Fruit fly (Drosophila melanogaster) whole organism, embryonic: ENCODE results near the gene Cralbp.
A peak's percentile ranks its signal among the peaks of the same experiment; 100 is the strongest.

Experiments
- Bgb ChIP-seq: fragments of 200-800 bp; sonication (Bioruptor generic); IDR thresholded peaks from 2 replicates; pipeline ENCODE4 v1.3.6; 2022; ENCODE audit warnings: missing biosample characterization, missing genetic modification characterization; ENCODE audit not compliant: partially characterized antibody
- CG1024 ChIP-seq: fragments of 200-800 bp; sonication (Bioruptor generic); IDR thresholded peaks from 2 replicates; pipeline ENCODE4 v1.3.6; 2022; ENCODE audit warnings: missing biosample characterization, missing genetic modification characterization
- CG11504 ChIP-seq: fragments of 200-800 bp; sonication (Bioruptor generic); optimal IDR thresholded peaks from 3 replicates; lab custom pipeline; 2019; ENCODE audit warnings: missing biosample characterization, mild to moderate bottlenecking, missing genetic modification characterization, moderate library complexity
- CG15269 ChIP-seq: fragments of 200-800 bp; sonication (Bioruptor generic); optimal IDR thresholded peaks from 2 replicates; lab custom pipeline; 2018; ENCODE audit warnings: missing biosample characterization, mild to moderate bottlenecking, missing genetic modification characterization, moderate library complexity
- CG1603 ChIP-seq: fragments of 200-800 bp; sonication (Bioruptor generic); optimal IDR thresholded peaks from 2 replicates; lab custom pipeline; 2019; ENCODE audit warnings: missing biosample characterization, mild to moderate bottlenecking, missing genetic modification characterization, moderate library complexity
- CG16815 ChIP-seq: fragments of 200-800 bp; sonication (Bioruptor generic); optimal IDR thresholded peaks from 3 replicates; lab custom pipeline; 2017; ENCODE audit warnings: missing biosample characterization, mild to moderate bottlenecking, missing genetic modification characterization
- CG17385 ChIP-seq: fragments of 200-800 bp; sonication (Bioruptor generic); optimal IDR thresholded peaks from 3 replicates; lab custom pipeline; 2018; ENCODE audit warnings: missing biosample characterization, mild to moderate bottlenecking, missing genetic modification characterization
- CG17912 ChIP-seq: fragments of 200-800 bp; sonication (Bioruptor generic); optimal IDR thresholded peaks from 2 replicates; lab custom pipeline; 2018; ENCODE audit warnings: missing biosample characterization, mild to moderate bottlenecking, missing genetic modification characterization
- CG18011 ChIP-seq: fragments of 200-800 bp; sonication (Bioruptor generic); optimal IDR thresholded peaks from 2 replicates; lab custom pipeline; 2017; ENCODE audit warnings: missing biosample characterization, missing genetic modification characterization, mild to moderate bottlenecking, moderate library complexity, missing genotype
- CG18599 ChIP-seq: fragments of 200-800 bp; sonication (Bioruptor generic); optimal IDR thresholded peaks from 3 replicates; lab custom pipeline; 2017; ENCODE audit warnings: missing biosample characterization, missing genetic modification characterization, mild to moderate bottlenecking, moderate library complexity, missing genetic modification reagents
- CG2202 ChIP-seq: fragments of 200-800 bp; sonication (Bioruptor generic); optimal IDR thresholded peaks from 2 replicates; lab custom pipeline; 2018; ENCODE audit warnings: missing biosample characterization, mild to moderate bottlenecking, missing genetic modification characterization
- CG5245 ChIP-seq: fragments of 200-800 bp; sonication (Bioruptor generic); optimal IDR thresholded peaks from 3 replicates; lab custom pipeline; 2016; ENCODE audit warnings: missing biosample characterization, missing genetic modification characterization
- CG6654 ChIP-seq: fragments of 200-800 bp; sonication (Bioruptor generic); optimal IDR thresholded peaks from 2 replicates; lab custom pipeline; 2017; ENCODE audit warnings: missing biosample characterization, mild to moderate bottlenecking, missing genetic modification characterization
- CG8281 ChIP-seq: fragments of 200-800 bp; sonication (Bioruptor generic); optimal IDR thresholded peaks from 2 replicates; lab custom pipeline; 2018; ENCODE audit warnings: missing biosample characterization, mild to moderate bottlenecking, missing genetic modification characterization, moderate library complexity
- CG9727 ChIP-seq: fragments of 200-800 bp; sonication (Bioruptor generic); optimal IDR thresholded peaks from 3 replicates; lab custom pipeline; 2017; ENCODE audit warnings: missing biosample characterization, mild to moderate bottlenecking, missing genetic modification characterization
- CG9932 ChIP-seq: fragments of 200-800 bp; sonication (Bioruptor generic); IDR thresholded peaks from 2 replicates; pipeline ENCODE4 v1.3.6; 2022; ENCODE audit warnings: missing biosample characterization, missing genetic modification characterization
- Deaf1 ChIP-seq: fragments of 200-800 bp; optimal IDR thresholded peaks from 3 replicates; lab custom pipeline; 2019; ENCODE audit warnings: missing biosample characterization, mild to moderate bottlenecking, missing genetic modification characterization, moderate library complexity
- Dll ChIP-seq: fragments of 200-800 bp; sonication (Bioruptor generic); IDR thresholded peaks from 4 replicates; pipeline ENCODE4 v1.3.6; 2022; ENCODE audit warnings: missing biosample characterization, missing genetic modification characterization; ENCODE audit not compliant: partially characterized antibody
- Dref ChIP-seq: fragments of 200-800 bp; sonication (Bioruptor generic); IDR thresholded peaks from 2 replicates; pipeline ENCODE4 v1.3.6; 2022; ENCODE audit warnings: missing biosample characterization, missing genetic modification characterization
- E2f2 ChIP-seq: fragments of 200-800 bp; sonication (Bioruptor generic); IDR thresholded peaks from 2 replicates; pipeline ENCODE4 v1.3.6; 2022; ENCODE audit warnings: missing biosample characterization, missing genetic modification characterization
- Eip74EF ChIP-seq, 2 experiments: fragments of 200-800 bp in 1 of 2; fragments of >200 bp in 1 of 2; sonication (Bioruptor generic) in 1 of 2; optimal IDR thresholded peaks; 2 replicates each; lab custom pipeline; 2017 to 2019; ENCODE audit warnings: missing biosample characterization in 2 of 2, missing genetic modification characterization in 2 of 2, mild to moderate bottlenecking in 1 of 2, moderate library complexity in 1 of 2
- Hmx ChIP-seq: fragments of 200-800 bp; sonication (Bioruptor generic); optimal IDR thresholded peaks from 2 replicates; lab custom pipeline; 2016; ENCODE audit warnings: missing biosample characterization, missing genetic modification characterization
- Max ChIP-seq: fragments of 200-800 bp; sonication (Bioruptor generic); optimal IDR thresholded peaks from 2 replicates; lab custom pipeline; 2016; ENCODE audit warnings: missing biosample characterization, mild to moderate bottlenecking, missing genetic modification characterization
- Med ChIP-seq: fragments of 200-800 bp; sonication (Bioruptor generic); peaks from one replicate; lab custom pipeline; 2016; ENCODE audit warnings: missing biosample characterization, missing genetic modification characterization, mild to moderate bottlenecking, inconsistent platforms, moderate library complexity
- Myb ChIP-seq: fragments of 200-800 bp; sonication (Bioruptor generic); optimal IDR thresholded peaks from 2 replicates; lab custom pipeline; 2016; ENCODE audit warnings: missing biosample characterization, missing genetic modification characterization
- Nf-YC ChIP-seq: fragments of 200-800 bp; optimal IDR thresholded peaks from 3 replicates; lab custom pipeline; 2019; ENCODE audit warnings: missing biosample characterization, mild to moderate bottlenecking, missing genetic modification characterization, moderate library complexity
- Ravus ChIP-seq: fragments of 200-800 bp; sonication (Bioruptor generic); IDR thresholded peaks from 2 replicates; pipeline ENCODE4 v1.3.6; 2022; ENCODE audit warnings: missing biosample characterization, missing genetic modification characterization
- Sin3A ChIP-seq: fragments of >200 bp; optimal IDR thresholded peaks from 2 replicates; lab custom pipeline; 2018
- Sox100B ChIP-seq: fragments of 200-800 bp; sonication (Bioruptor generic); optimal IDR thresholded peaks from 3 replicates; lab custom pipeline; 2018; ENCODE audit warnings: missing biosample characterization, mild to moderate bottlenecking, missing genetic modification characterization
- Ssrp ChIP-seq: fragments of 200-800 bp; sonication (Bioruptor generic); optimal IDR thresholded peaks from 2 replicates; lab custom pipeline; 2018; ENCODE audit warnings: missing biosample characterization, mild to moderate bottlenecking, missing genetic modification characterization, moderate library complexity
- amos ChIP-seq: fragments of 200-800 bp; sonication (Bioruptor generic); IDR thresholded peaks from 2 replicates; pipeline ENCODE4 v1.3.6; 2022; ENCODE audit warnings: missing biosample characterization, missing genetic modification characterization; ENCODE audit not compliant: partially characterized antibody
- cad ChIP-seq: fragments of >200 bp; optimal IDR thresholded peaks from 2 replicates; lab custom pipeline; 2017; ENCODE audit warnings: missing biosample characterization, missing genetic modification characterization
- cato ChIP-seq: fragments of 200-800 bp; sonication (Bioruptor generic); optimal IDR thresholded peaks from 2 replicates; lab custom pipeline; 2016; ENCODE audit warnings: missing biosample characterization, missing genetic modification characterization, borderline replicate concordance
- cg ChIP-seq: fragments of 200-800 bp; sonication (Bioruptor generic); optimal IDR thresholded peaks from 3 replicates; lab custom pipeline; 2019; ENCODE audit warnings: missing biosample characterization, mild to moderate bottlenecking, missing genetic modification characterization, moderate library complexity
- chm ChIP-seq: fragments of 200-800 bp; sonication (Bioruptor generic); IDR thresholded peaks from 2 replicates; pipeline ENCODE4 v1.3.6; 2022; ENCODE audit warnings: missing biosample characterization, missing genetic modification characterization
- dm ChIP-seq: fragments of 200-800 bp; sonication (Bioruptor generic); optimal IDR thresholded peaks from 3 replicates; lab custom pipeline; 2016; ENCODE audit warnings: missing biosample characterization, missing genetic modification characterization
- exex ChIP-seq: fragments of 200-800 bp; sonication (Bioruptor generic); optimal IDR thresholded peaks from 4 replicates; lab custom pipeline; 2018; ENCODE audit warnings: missing biosample characterization, mild to moderate bottlenecking, missing genetic modification characterization, moderate library complexity
- fru ChIP-seq: fragments of >200 bp; optimal IDR thresholded peaks from 2 replicates; lab custom pipeline; 2017
- knrl ChIP-seq: fragments of 200-800 bp; sonication (Bioruptor generic); IDR thresholded peaks from 3 replicates; pipeline ENCODE4 v1.3.6; 2022; ENCODE audit warnings: missing biosample characterization, missing genetic modification characterization; ENCODE audit not compliant: partially characterized antibody
- lab ChIP-seq: fragments of 200-800 bp; sonication (Bioruptor generic); optimal IDR thresholded peaks from 3 replicates; lab custom pipeline; 2017; ENCODE audit warnings: missing biosample characterization, missing genetic modification characterization, mild to moderate bottlenecking, moderate library complexity, missing genetic modification reagents
- lilli ChIP-seq: fragments of 200-800 bp; sonication (Bioruptor generic); optimal IDR thresholded peaks from 3 replicates; lab custom pipeline; 2016; ENCODE audit warnings: missing biosample characterization, missing genetic modification characterization
- nerfin-1 ChIP-seq: fragments of 200-800 bp; sonication (Bioruptor generic); optimal IDR thresholded peaks from 3 replicates; lab custom pipeline; 2019; ENCODE audit warnings: missing biosample characterization, mild to moderate bottlenecking, missing genetic modification characterization, moderate library complexity
- rib ChIP-seq: fragments of 200-800 bp; sonication (Bioruptor generic); IDR thresholded peaks from 2 replicates; pipeline ENCODE4 v1.3.6; 2022; ENCODE audit warnings: missing biosample characterization, missing genetic modification characterization
- sens-2 ChIP-seq: fragments of 200-800 bp; sonication (Bioruptor generic); IDR thresholded peaks from 2 replicates; pipeline ENCODE4 v1.3.6; 2022; ENCODE audit warnings: missing biosample characterization, missing genetic modification characterization
- sr ChIP-seq: fragments of 200-800 bp; sonication (Bioruptor generic); IDR thresholded peaks from 3 replicates; pipeline ENCODE4 v1.3.6; 2022; ENCODE audit warnings: missing biosample characterization, missing genetic modification characterization
- tap ChIP-seq: fragments of 200-800 bp; optimal IDR thresholded peaks from 3 replicates; lab custom pipeline; 2019; ENCODE audit warnings: missing biosample characterization, mild to moderate bottlenecking, missing genetic modification characterization, moderate library complexity
- trem ChIP-seq: fragments of 200-800 bp; optimal IDR thresholded peaks from 3 replicates; lab custom pipeline; 2019; ENCODE audit warnings: missing biosample characterization, mild to moderate bottlenecking, missing genetic modification characterization, moderate library complexity
- tup ChIP-seq: fragments of 200-800 bp; sonication (Bioruptor generic); optimal IDR thresholded peaks from 2 replicates; lab custom pipeline; 2016; ENCODE audit warnings: missing biosample characterization, mild to moderate bottlenecking, missing genetic modification characterization, moderate library complexity
- wdn ChIP-seq: fragments of 200-800 bp; sonication (Bioruptor generic); IDR thresholded peaks from 2 replicates; pipeline ENCODE4 v1.3.6; 2022; ENCODE audit warnings: missing biosample characterization, missing genetic modification characterization
- yki ChIP-seq: fragments of >200 bp; optimal IDR thresholded peaks from 3 replicates; lab custom pipeline; 2018

The Cralbp gene

DNA sequence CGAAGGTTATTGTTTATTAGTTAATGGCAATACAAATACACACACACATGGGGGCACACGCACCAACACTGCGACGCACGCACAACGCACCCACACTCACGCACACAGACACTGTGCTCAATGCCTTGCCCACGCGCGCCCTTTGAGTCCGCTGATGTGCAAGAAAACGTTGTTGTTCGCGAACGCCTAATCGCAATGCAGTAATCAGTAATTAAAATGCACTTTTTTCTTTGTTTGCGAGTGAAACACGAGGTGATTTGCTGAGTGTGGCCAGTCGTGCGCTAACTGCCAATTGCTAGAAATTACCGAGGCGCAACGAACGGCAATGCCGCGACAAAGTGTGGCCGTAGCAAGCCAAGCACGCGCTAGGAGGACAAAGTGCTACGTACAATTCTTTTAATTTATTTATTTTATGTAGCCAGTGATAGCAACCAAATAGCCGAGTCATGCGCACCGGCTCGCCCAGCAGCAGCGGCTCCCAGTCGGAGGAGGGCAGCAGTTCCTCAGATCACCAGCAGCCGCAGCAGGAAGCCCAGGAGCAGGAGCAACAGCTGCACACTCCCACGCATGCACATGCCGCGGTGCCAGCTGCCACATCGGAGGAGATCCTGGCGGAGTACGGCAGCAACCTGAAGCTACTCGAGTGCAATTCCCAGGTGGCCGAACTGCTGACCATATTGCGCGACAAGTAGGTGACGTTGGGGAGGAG lies 24.3 kb upstream of the Cralbp start, which contains the start of the genes S6k and kri:
Gene S6k (minus strand): TSS at position 299 of the 709 bp plus-strand sequence.
Gene kri (plus strand): TSS at position 341 of the 709 bp plus-strand sequence.
- TF ChIP-seq tap (tag; lab: Kevin White, UChicago) (no peak), CG8281 (tag; lab: Kevin White, UChicago) (no peak), CG17385 (GFP tag; lab: Kevin White, UChicago) (peak; percentile 28), lilli (GFP tag; lab: Kevin White, UChicago) (peak; percentile 7), CG15269 (peak; percentile 17), CG1024 (GFP tag; lab: Robert Waterston, UW) (no peak), CG9727 (peak; percentile 14), CG5245 (GFP tag; lab: Kevin White, UChicago) (no peak), Ssrp (tag; lab: Kevin White, UChicago) (no peak), exex (tag; lab: Kevin White, UChicago) (peak; percentile 65), Dll (peak; percentile 45; the same call in 1 of the 4 replicates), chm (GFP tag; lab: Robert Waterston, UW) (no peak), Myb (peak; percentile 16), Ravus (GFP tag; lab: Robert Waterston, UW) (no peak), CG18599 (GFP tag; lab: Kevin White, UChicago) (peak; percentile 16), Hmx (GFP tag; lab: Kevin White, UChicago) (no peak), nerfin-1 (peak; percentile 10), Med (GFP tag; lab: Kevin White, UChicago) (peak; percentile 78), Eip74EF (GFP tag; optimal IDR thresholded peaks at IDR 0.05; lab: Kevin White, UChicago) (peak in 1 of 2 experiments; percentile 40), sens-2 (GFP tag; lab: Robert Waterston, UW) (no peak), Sin3A (lab: Kevin White, UChicago) (peak; percentile 66), CG9932 (GFP tag; lab: Robert Waterston, UW) (no peak), CG16815 (GFP tag; lab: Kevin White, UChicago) (no peak), rib (GFP tag; lab: Robert Waterston, UW) (no peak), lab (GFP tag; lab: Kevin White, UChicago) (peak; percentile 48), Sox100B (no peak), cg (peak; percentile 93), CG11504 (peak; percentile 30), Dref (GFP tag; lab: Robert Waterston, UW) (peak; percentile 45), E2f2 (GFP tag; lab: Robert Waterston, UW) (peak; percentile 24; the same call in 1 of the 2 replicates), Max (GFP tag; lab: Kevin White, UChicago) (peak; percentile 94), sr (GFP tag; lab: Robert Waterston, UW) (peak; percentile 13; the same call in 1 of the 3 replicates), CG2202 (tag; lab: Kevin White, UChicago) (no peak), cato (GFP tag; lab: Kevin White, UChicago) (no peak), Nf-YC (peak; percentile 36), Deaf1 (tag; lab: Kevin White, UChicago) (peak; percentile 82), wdn (GFP tag; lab: Robert Waterston, UW) (no peak), Bgb (GFP tag; lab: Robert Waterston, UW) (no peak; the same call in 1 of the 2 replicates), amos (GFP tag; lab: Robert Waterston, UW) (peak; percentile 48), CG18011 (GFP tag; lab: Kevin White, UChicago) (no peak), CG17912 (GFP tag; lab: Kevin White, UChicago) (peak; percentile 46), fru (no peak), yki (lab: Kevin White, UChicago) (no peak), CG1603 (tag; lab: Kevin White, UChicago) (peak; percentile 82), knrl (GFP tag; lab: Robert Waterston, UW) (peak; percentile 26; the same call in 1 of the 3 replicates), dm (GFP tag; lab: Kevin White, UChicago) (peak; percentile 99), trem (peak; percentile 81), tup (GFP tag; lab: Kevin White, UChicago) (peak; percentile 5), CG6654 (GFP tag; lab: Kevin White, UChicago) (no peak), cad (GFP tag; lab: Kevin White, UChicago) (no peak)
